Fruit fly (Drosophila melanogaster) whole organism, embryonic: Measurements from ENCODE around the gene CG15144.
A peak's percentile ranks its signal among the peaks of the same experiment; 100 is the strongest.

Experiments
- Abd-B ChIP-seq: fragments of 200-800 bp; sonication (Bioruptor generic); optimal IDR thresholded peaks from 2 replicates; lab custom pipeline; 2018; ENCODE audit warnings: missing biosample characterization, mild to moderate bottlenecking, missing genetic modification characterization, moderate library complexity
- B-H2 ChIP-seq: fragments of 200-800 bp; sonication (Bioruptor generic); optimal IDR thresholded peaks from 2 replicates; lab custom pipeline; 2018; ENCODE audit warnings: missing biosample characterization, mild to moderate bottlenecking, missing genetic modification characterization
- Bdp1 ChIP-seq: fragments of 200-800 bp; sonication (Bioruptor generic); optimal IDR thresholded peaks from 3 replicates; lab custom pipeline; 2016; ENCODE audit warnings: missing biosample characterization, missing genetic modification characterization
- Blimp-1 ChIP-seq: fragments of 200-800 bp; sonication (Bioruptor generic); optimal IDR thresholded peaks from 3 replicates; lab custom pipeline; 2018; ENCODE audit warnings: missing biosample characterization, missing genetic modification characterization, mild to moderate bottlenecking, moderate library complexity, missing genetic modification reagents
- CG10462 ChIP-seq: fragments of 200-800 bp; sonication (Bioruptor generic); optimal IDR thresholded peaks from 2 replicates; lab custom pipeline; 2016; ENCODE audit warnings: missing biosample characterization, missing genetic modification characterization
- CG11695 ChIP-seq: fragments of 200-800 bp; sonication (Bioruptor generic); IDR thresholded peaks from 3 replicates; pipeline ENCODE4 v1.3.6; 2022; ENCODE audit warnings: missing biosample characterization, missing genetic modification characterization
- CG12299 ChIP-seq: fragments of 200-800 bp; sonication (Bioruptor generic); optimal IDR thresholded peaks from 2 replicates; lab custom pipeline; 2018; ENCODE audit warnings: missing biosample characterization, mild to moderate bottlenecking, missing genetic modification characterization
- CG1233 ChIP-seq: fragments of 200-800 bp; sonication (Bioruptor generic); optimal IDR thresholded peaks from 4 replicates; lab custom pipeline; 2018; ENCODE audit warnings: missing biosample characterization, mild to moderate bottlenecking, missing genetic modification characterization
- CG12659 ChIP-seq: fragments of 200-800 bp; sonication (Bioruptor generic); optimal IDR thresholded peaks from 3 replicates; lab custom pipeline; 2017; ENCODE audit warnings: mild to moderate bottlenecking, missing biosample characterization, missing genetic modification reagents, missing genetic modification characterization
- CG13424 ChIP-seq: fragments of 200-800 bp; sonication (Bioruptor generic); optimal IDR thresholded peaks from 2 replicates; lab custom pipeline; 2019; ENCODE audit warnings: missing biosample characterization, mild to moderate bottlenecking, missing genetic modification characterization, moderate library complexity
- CG17912 ChIP-seq: fragments of 200-800 bp; sonication (Bioruptor generic); optimal IDR thresholded peaks from 2 replicates; lab custom pipeline; 2018; ENCODE audit warnings: missing biosample characterization, mild to moderate bottlenecking, missing genetic modification characterization
- CG1832 ChIP-seq: fragments of 200-800 bp; sonication (Bioruptor generic); optimal IDR thresholded peaks from 2 replicates; lab custom pipeline; 2017; ENCODE audit warnings: missing biosample characterization, mild to moderate bottlenecking, missing genetic modification characterization, inconsistent platforms
- CG31441 ChIP-seq: fragments of 200-800 bp; sonication (Bioruptor generic); IDR thresholded peaks from 2 replicates; pipeline ENCODE4 v1.3.6; 2022; ENCODE audit warnings: missing biosample characterization, missing genetic modification characterization
- CG4730 ChIP-seq: fragments of 200-800 bp; sonication (Bioruptor generic); IDR thresholded peaks from 2 replicates; pipeline ENCODE4 v1.3.6; 2022; ENCODE audit warnings: missing biosample characterization, missing genetic modification characterization
- CG4820 ChIP-seq: fragments of 200-800 bp; sonication (Bioruptor generic); optimal IDR thresholded peaks from 3 replicates; lab custom pipeline; 2016; ENCODE audit warnings: missing biosample characterization, missing genetic modification characterization
- CG6654 ChIP-seq: fragments of 200-800 bp; sonication (Bioruptor generic); optimal IDR thresholded peaks from 2 replicates; lab custom pipeline; 2017; ENCODE audit warnings: missing biosample characterization, mild to moderate bottlenecking, missing genetic modification characterization
- CG6813 ChIP-seq: fragments of 200-800 bp; sonication (Bioruptor generic); optimal IDR thresholded peaks from 2 replicates; lab custom pipeline; 2017; ENCODE audit warnings: missing biosample characterization, missing genetic modification characterization, mild to moderate bottlenecking, moderate library complexity, missing genetic modification reagents
- CG7556 ChIP-seq: fragments of 200-800 bp; sonication (Bioruptor generic); optimal IDR thresholded peaks from 2 replicates; lab custom pipeline; 2017; ENCODE audit warnings: missing biosample characterization, mild to moderate bottlenecking, missing genetic modification characterization
- CG7839 ChIP-seq: fragments of 200-800 bp; sonication (Bioruptor generic); optimal IDR thresholded peaks from 3 replicates; lab custom pipeline; 2018; ENCODE audit warnings: missing biosample characterization, mild to moderate bottlenecking, missing genetic modification characterization, moderate library complexity
- CHES-1-like ChIP-seq: fragments of 200-800 bp; sonication (Bioruptor generic); optimal IDR thresholded peaks from 2 replicates; lab custom pipeline; 2016; ENCODE audit warnings: missing biosample characterization, missing genetic modification characterization
- CoRest ChIP-seq: fragments of 200-800 bp; sonication (Bioruptor generic); optimal IDR thresholded peaks from 3 replicates; lab custom pipeline; 2018; ENCODE audit warnings: missing biosample characterization, mild to moderate bottlenecking, missing genetic modification characterization, moderate library complexity
- CrebB ChIP-seq: fragments of 200-800 bp; sonication (Bioruptor generic); optimal IDR thresholded peaks from 3 replicates; lab custom pipeline; 2018; ENCODE audit warnings: missing biosample characterization, mild to moderate bottlenecking, missing genetic modification characterization
- Fer2 ChIP-seq: fragments of 200-800 bp; sonication (Bioruptor generic); optimal IDR thresholded peaks from 2 replicates; lab custom pipeline; 2018; ENCODE audit warnings: missing biosample characterization, mild to moderate bottlenecking, missing genetic modification characterization, moderate library complexity
- Fer3 ChIP-seq: fragments of 200-800 bp; sonication (Bioruptor generic); optimal IDR thresholded peaks from 2 replicates; lab custom pipeline; 2018; ENCODE audit warnings: missing biosample characterization, mild to moderate bottlenecking, missing genetic modification characterization, moderate library complexity
- Gsc ChIP-seq: fragments of 200-800 bp; sonication (Bioruptor generic); IDR thresholded peaks from 2 replicates; pipeline ENCODE4 v1.3.6; 2022; ENCODE audit warnings: missing biosample characterization, missing genetic modification characterization
- Gug ChIP-seq: fragments of 200-800 bp; sonication (Bioruptor generic); IDR thresholded peaks from 4 replicates; pipeline ENCODE4 v1.3.6; 2022; ENCODE audit warnings: missing biosample characterization, missing genetic modification characterization
- Med ChIP-seq: fragments of 200-800 bp; sonication (Bioruptor generic); peaks from one replicate; lab custom pipeline; 2016; ENCODE audit warnings: missing biosample characterization, missing genetic modification characterization, mild to moderate bottlenecking, inconsistent platforms, moderate library complexity
- Mrtf ChIP-seq: fragments of 200-800 bp; sonication (Bioruptor generic); IDR thresholded peaks from 3 replicates; pipeline ENCODE4 v1.3.6; 2022; ENCODE audit warnings: missing biosample characterization, missing genetic modification characterization
- NFAT ChIP-seq: fragments of 200-800 bp; sonication (Bioruptor generic); IDR thresholded peaks from 2 replicates; pipeline ENCODE4 v1.3.6; 2022; ENCODE audit warnings: missing biosample characterization, missing genetic modification characterization
- Opbp ChIP-seq: fragments of 200-800 bp; sonication (Bioruptor generic); IDR thresholded peaks from 3 replicates; pipeline ENCODE4 v1.3.6; 2022; ENCODE audit warnings: missing biosample characterization, missing genetic modification characterization; ENCODE audit not compliant: partially characterized antibody
- Trl ChIP-seq, 3 experiments: fragments of >200 bp in 2 of 3; fragments of 200-800 bp in 1 of 3; sonication (Bioruptor generic) in 1 of 3; optimal IDR thresholded peaks; 2 replicates in 1 of 3; 3 replicates in 2 of 3; lab custom pipeline; 2016 to 2017; ENCODE audit warnings: missing biosample characterization in 1 of 3, missing genetic modification characterization in 1 of 3
- caup ChIP-seq: fragments of 200-800 bp; sonication (Bioruptor generic); optimal IDR thresholded peaks from 3 replicates; lab custom pipeline; 2017; ENCODE audit warnings: missing biosample characterization, mild to moderate bottlenecking, missing genetic modification characterization, moderate library complexity; ENCODE audit not compliant: severe bottlenecking
- chif ChIP-seq, 2 experiments: fragments of 200-800 bp; sonication (Bioruptor generic); optimal IDR thresholded peaks; 3 replicates each; lab custom pipeline; 2016; ENCODE audit warnings: missing biosample characterization in 2 of 2, missing genetic modification characterization in 2 of 2
- corto ChIP-seq: fragments of 200-800 bp; sonication (Bioruptor generic); optimal IDR thresholded peaks from 2 replicates; lab custom pipeline; 2016; ENCODE audit warnings: missing biosample characterization, mild to moderate bottlenecking, missing genetic modification characterization, moderate library complexity
- cwo ChIP-seq: fragments of 200-800 bp; sonication (Bioruptor generic); optimal IDR thresholded peaks from 3 replicates; lab custom pipeline; 2017; ENCODE audit warnings: missing biosample characterization, missing genetic modification characterization, mild to moderate bottlenecking, moderate library complexity, missing genetic modification reagents
- gem ChIP-seq: fragments of 200-800 bp; sonication (Bioruptor generic); optimal IDR thresholded peaks from 2 replicates; lab custom pipeline; 2019; ENCODE audit warnings: missing biosample characterization, mild to moderate bottlenecking, missing genetic modification characterization, moderate library complexity
- gsb-n ChIP-seq: fragments of 200-800 bp; sonication (Bioruptor generic); optimal IDR thresholded peaks from 3 replicates; lab custom pipeline; 2018; ENCODE audit warnings: missing biosample characterization, mild to moderate bottlenecking, missing genetic modification characterization
- lola ChIP-seq, 3 experiments: fragments of >200 bp in 2 of 3; fragments of 200-800 bp in 1 of 3; sonication (Bioruptor generic) in 1 of 3; optimal IDR thresholded peaks; 2 replicates each; lab custom pipeline; 2017 to 2019; ENCODE audit warnings: missing biosample characterization in 3 of 3, missing genetic modification characterization in 3 of 3, mild to moderate bottlenecking in 1 of 3, moderate library complexity in 1 of 3
- peb ChIP-seq: fragments of 200-800 bp; sonication (Bioruptor generic); IDR thresholded peaks from 2 replicates; pipeline ENCODE4 v1.3.6; 2022; ENCODE audit warnings: missing biosample characterization, missing genetic modification characterization
- pros ChIP-seq: fragments of 200-800 bp; sonication (Bioruptor generic); optimal IDR thresholded peaks from 3 replicates; lab custom pipeline; 2019; ENCODE audit warnings: missing biosample characterization, mild to moderate bottlenecking, missing genetic modification characterization, moderate library complexity
- ro ChIP-seq: fragments of 200-800 bp; sonication (Bioruptor generic); IDR thresholded peaks from 2 replicates; pipeline ENCODE4 v1.3.6; 2022; ENCODE audit warnings: missing biosample characterization, missing genetic modification characterization
- sd ChIP-seq: fragments of 200-800 bp; sonication (Bioruptor generic); optimal IDR thresholded peaks from 3 replicates; lab custom pipeline; 2018; ENCODE audit warnings: missing biosample characterization, mild to moderate bottlenecking, missing genetic modification characterization, moderate library complexity
- sim ChIP-seq: fragments of 200-800 bp; sonication (Bioruptor generic); IDR thresholded peaks from 2 replicates; pipeline ENCODE4 v1.3.6; 2022; ENCODE audit warnings: missing biosample characterization, missing genetic modification characterization
- slbo ChIP-seq: fragments of 200-800 bp; sonication (Bioruptor generic); IDR thresholded peaks from 2 replicates; pipeline ENCODE4 v1.3.6; 2022; ENCODE audit warnings: missing biosample characterization, missing genetic modification characterization
- tap ChIP-seq: fragments of 200-800 bp; optimal IDR thresholded peaks from 3 replicates; lab custom pipeline; 2019; ENCODE audit warnings: missing biosample characterization, mild to moderate bottlenecking, missing genetic modification characterization, moderate library complexity
- tup ChIP-seq: fragments of 200-800 bp; sonication (Bioruptor generic); optimal IDR thresholded peaks from 2 replicates; lab custom pipeline; 2016; ENCODE audit warnings: missing biosample characterization, mild to moderate bottlenecking, missing genetic modification characterization, moderate library complexity
- unc-4 ChIP-seq: fragments of 200-800 bp; sonication (Bioruptor generic); IDR thresholded peaks from 2 replicates; pipeline ENCODE4 v1.3.6; 2022; ENCODE audit warnings: missing biosample characterization, missing genetic modification characterization; ENCODE audit not compliant: partially characterized antibody
- wor ChIP-seq: fragments of 200-800 bp; sonication (Bioruptor generic); IDR thresholded peaks from 2 replicates; pipeline ENCODE4 v1.3.6; 2022; ENCODE audit warnings: missing biosample characterization, missing genetic modification characterization

Gene CG15144

DNA sequence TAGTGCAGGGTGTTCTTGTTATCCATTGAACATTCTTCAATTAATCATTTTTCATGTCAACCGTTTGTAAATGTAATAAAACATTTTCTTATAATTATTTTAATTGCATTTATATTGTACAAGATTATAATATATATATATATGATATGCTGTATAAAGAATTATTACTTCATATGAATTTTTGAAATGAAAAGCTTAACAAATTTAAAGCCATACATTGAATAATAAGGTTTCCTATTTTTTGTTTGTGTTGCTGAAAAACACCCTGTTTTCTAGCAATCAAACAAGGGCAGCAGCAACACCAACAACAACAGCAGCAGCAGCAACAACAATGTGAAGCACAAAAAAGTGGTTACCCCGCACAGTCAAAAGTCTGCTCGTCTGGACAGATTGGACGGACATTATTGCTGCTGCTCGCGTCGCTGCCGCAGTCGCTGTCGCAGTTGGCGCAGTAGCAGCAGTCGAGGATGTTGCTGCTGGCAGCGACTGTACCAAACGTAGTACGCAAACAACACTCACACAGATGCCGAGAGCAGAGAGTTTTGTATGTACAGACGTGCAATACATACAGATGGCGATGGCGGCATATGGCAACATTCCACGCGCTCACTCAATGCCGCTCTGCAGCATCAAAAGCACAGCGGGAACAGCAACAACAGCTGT lies 29.3 kb upstream of the CG15144 start (continued):
- TF ChIP-seq gsb-n = peak; percentile 27
- no peak for TF ChIP-seq lola (GFP tag; optimal IDR thresholded peaks at IDR 0.05; lab: Kevin White, UChicago)
- no peak for TF ChIP-seq tap (tag; lab: Kevin White, UChicago)
- peak; percentile 19 for TF ChIP-seq caup (GFP tag; lab: Kevin White, UChicago)
- TF ChIP-seq gem (tag; lab: Kevin White, UChicago) = peak; percentile 71
- no peak for TF ChIP-seq unc-4 (GFP tag; lab: Robert Waterston, UW)
- peak; percentile 72 for TF ChIP-seq CG7839 (tag; lab: Kevin White, UChicago)
- TF ChIP-seq Fer3 (tag; lab: Kevin White, UChicago) = peak; percentile 35
- TF ChIP-seq sim (GFP tag; lab: Robert Waterston, UW) = no peak
- no peak for TF ChIP-seq tup (GFP tag; lab: Kevin White, UChicago)
- no peak for TF ChIP-seq CHES-1-like (GFP tag; lab: Kevin White, UChicago)
- TF ChIP-seq CG4820 = no peak
- TF ChIP-seq CrebB = no peak
- peak; percentile 76 for TF ChIP-seq CG7556 (GFP tag; lab: Kevin White, UChicago)
- no peak for TF ChIP-seq Trl (optimal IDR thresholded peaks at IDR 0.05; lab: Kevin White, UChicago)
- TF ChIP-seq Trl (GFP tag; optimal IDR thresholded peaks at IDR 0.05; lab: Kevin White, UChicago) = no peak
- no peak for TF ChIP-seq CG1233 (GFP tag; lab: Kevin White, UChicago)
- no peak for TF ChIP-seq pros (GFP tag; lab: Kevin White, UChicago)
- TF ChIP-seq cwo (GFP tag; lab: Kevin White, UChicago) = peak; percentile 32
- no peak for TF ChIP-seq CG1832
- peak; percentile 33 for TF ChIP-seq Med (GFP tag; lab: Kevin White, UChicago)
- no peak for TF ChIP-seq Gsc (GFP tag; lab: Robert Waterston, UW)
- TF ChIP-seq CG4730 (GFP tag; lab: Robert Waterston, UW) = no peak
- peak; percentile 12 for TF ChIP-seq B-H2 (GFP tag; lab: Kevin White, UChicago)
- TF ChIP-seq Bdp1 (GFP tag; lab: Kevin White, UChicago) = no peak
- TF ChIP-seq CG10462 (GFP tag; lab: Kevin White, UChicago) = no peak
- peak; percentile 35 for TF ChIP-seq CG12659 (GFP tag; lab: Kevin White, UChicago)
- TF ChIP-seq Abd-B (GFP tag; lab: Kevin White, UChicago) = no peak
- no peak for TF ChIP-seq chif (GFP tag; optimal IDR thresholded peaks at IDR 0.05; lab: Kevin White, UChicago)
- no peak for TF ChIP-seq NFAT (GFP tag; lab: Robert Waterston, UW)
- TF ChIP-seq slbo (GFP tag; lab: Robert Waterston, UW) = 0 out of 2 replicates have a peak, but pooled peaks have one; percentile 30
- peak; percentile 54 for TF ChIP-seq CoRest (tag; lab: Kevin White, UChicago)
- peak; percentile 52 for TF ChIP-seq CG31441 (GFP tag; lab: Robert Waterston, UW)
- TF ChIP-seq wor (GFP tag; lab: Robert Waterston, UW) = no peak
- TF ChIP-seq Mrtf = no peak
- TF ChIP-seq Fer2 (tag; lab: Kevin White, UChicago) = no peak
- peak; percentile 59 for TF ChIP-seq CG13424 (tag; lab: Kevin White, UChicago)
- TF ChIP-seq Opbp (GFP tag; lab: Robert Waterston, UW) = no peak
- TF ChIP-seq Gug = no peak
- peak; percentile 18 for TF ChIP-seq CG6813
- no peak for TF ChIP-seq corto (GFP tag; lab: Kevin White, UChicago)
- peak; percentile 10 for TF ChIP-seq CG12299 (tag; lab: Kevin White, UChicago)
- TF ChIP-seq CG11695 (GFP tag; lab: Robert Waterston, UW) = 0 out of 3 replicates have a peak, but pooled peaks have one; percentile 29
- TF ChIP-seq peb = no peak
- TF ChIP-seq Blimp-1 (GFP tag; lab: Kevin White, UChicago) = no peak
- no peak for TF ChIP-seq CG17912
- no peak for TF ChIP-seq CG6654 (GFP tag; lab: Kevin White, UChicago)
- TF ChIP-seq ro (GFP tag; lab: Robert Waterston, UW) = no peak
- TF ChIP-seq sd = peak; percentile 42
